Fruit fly (Drosophila melanogaster) whole organism, prepupa: ENCODE results near the gene NT1.
A peak's percentile ranks its signal among the peaks of the same experiment; 100 is the strongest.

Source experiments
- Blimp-1 ChIP-seq: fragments of 200-800 bp; sonication (Bioruptor generic); optimal IDR thresholded peaks from 3 replicates; lab custom pipeline; 2017; ENCODE audit warnings: missing biosample characterization, missing genetic modification characterization, mild to moderate bottlenecking, moderate library complexity, missing genetic modification reagents
- CG10669 ChIP-seq: fragments of 200-800 bp; sonication (Bioruptor generic); optimal IDR thresholded peaks from 3 replicates; lab custom pipeline; 2018; ENCODE audit warnings: missing biosample characterization, mild to moderate bottlenecking, missing genetic modification characterization, moderate library complexity
- CG11294 ChIP-seq: fragments of 200-800 bp; sonication (Bioruptor generic); IDR thresholded peaks from 2 replicates; pipeline ENCODE4 v1.3.6; 2022; ENCODE audit warnings: missing biosample characterization, missing genetic modification characterization
- CG1621 ChIP-seq: fragments of 200-800 bp; sonication (Bioruptor generic); optimal IDR thresholded peaks from 3 replicates; lab custom pipeline; 2018; ENCODE audit warnings: missing biosample characterization, mild to moderate bottlenecking, missing genetic modification characterization
- CG3032 ChIP-seq: fragments of 200-800 bp; optimal IDR thresholded peaks from 2 replicates; lab custom pipeline; 2019; ENCODE audit warnings: missing biosample characterization, mild to moderate bottlenecking, missing genetic modification characterization, moderate library complexity
- CG31627 ChIP-seq: fragments of 200-800 bp; sonication (Bioruptor generic); optimal IDR thresholded peaks from 3 replicates; lab custom pipeline; 2016; ENCODE audit warnings: missing biosample characterization, missing genetic modification characterization
- CG34406 ChIP-seq: fragments of 200-800 bp; sonication (Bioruptor generic); optimal IDR thresholded peaks from 3 replicates; lab custom pipeline; 2016; ENCODE audit warnings: missing biosample characterization, missing genetic modification characterization
- CG3919 ChIP-seq: fragments of 200-800 bp; sonication (Bioruptor generic); optimal IDR thresholded peaks from 3 replicates; lab custom pipeline; 2016; ENCODE audit warnings: missing biosample characterization, missing genetic modification characterization
- CG4318 ChIP-seq: fragments of 200-800 bp; sonication (Bioruptor generic); optimal IDR thresholded peaks from 3 replicates; lab custom pipeline; 2017; ENCODE audit warnings: missing biosample characterization, mild to moderate bottlenecking, missing genetic modification characterization
- CG6276 ChIP-seq: fragments of 200-800 bp; sonication (Bioruptor generic); optimal IDR thresholded peaks from 2 replicates; lab custom pipeline; 2017; ENCODE audit warnings: missing biosample characterization, mild to moderate bottlenecking, missing genetic modification characterization
- CG6792 ChIP-seq: fragments of 200-800 bp; sonication (Bioruptor generic); optimal IDR thresholded peaks from 3 replicates; lab custom pipeline; 2016; ENCODE audit warnings: missing biosample characterization, missing genetic modification characterization
- CG6808 ChIP-seq: fragments of 200-800 bp; sonication (Bioruptor generic); optimal IDR thresholded peaks from 3 replicates; lab custom pipeline; 2017; ENCODE audit warnings: missing biosample characterization, missing genetic modification characterization, mild to moderate bottlenecking, moderate library complexity, missing genetic modification reagents
- CG6854 ChIP-seq: fragments of 200-800 bp; sonication (Bioruptor generic); optimal IDR thresholded peaks from 2 replicates; lab custom pipeline; 2017; ENCODE audit warnings: missing biosample characterization, mild to moderate bottlenecking, missing genetic modification characterization
- CG7368 ChIP-seq: fragments of 200-800 bp; sonication (Bioruptor generic); optimal IDR thresholded peaks from 3 replicates; lab custom pipeline; 2016; ENCODE audit warnings: missing biosample characterization, missing genetic modification characterization
- CG8119 ChIP-seq: fragments of 200-800 bp; sonication (Bioruptor generic); IDR thresholded peaks from 3 replicates; pipeline ENCODE4 v1.3.6; 2022; ENCODE audit warnings: missing biosample characterization, missing genetic modification characterization
- CG8319 ChIP-seq: fragments of 200-800 bp; sonication (Bioruptor generic); optimal IDR thresholded peaks from 3 replicates; lab custom pipeline; 2016; ENCODE audit warnings: missing biosample characterization, missing genetic modification characterization
- CG9139 ChIP-seq: fragments of 200-800 bp; sonication (Bioruptor generic); optimal IDR thresholded peaks from 3 replicates; lab custom pipeline; 2017; ENCODE audit warnings: missing biosample characterization, mild to moderate bottlenecking, missing genetic modification characterization
- Eip75B ChIP-seq: fragments of 200-800 bp; sonication (Bioruptor generic); optimal IDR thresholded peaks from 3 replicates; lab custom pipeline; 2016; ENCODE audit warnings: missing biosample characterization, missing genetic modification characterization
- Eip78C ChIP-seq: fragments of 200-800 bp; sonication (Bioruptor generic); peaks from one replicate; lab custom pipeline; 2016; ENCODE audit warnings: missing biosample characterization, missing genetic modification characterization
- Ets21C ChIP-seq: fragments of 200-800 bp; sonication (Bioruptor generic); optimal IDR thresholded peaks from 3 replicates; lab custom pipeline; 2016; ENCODE audit warnings: missing biosample characterization, missing genetic modification characterization
- Hr38 ChIP-seq: sonication (Bioruptor generic); optimal IDR thresholded peaks from 2 replicates; lab custom pipeline; 2016; ENCODE audit warnings: missing biosample characterization, missing genetic modification characterization
- Smox ChIP-seq: fragments of 200-800 bp; sonication (Bioruptor generic); optimal IDR thresholded peaks from 3 replicates; lab custom pipeline; 2016; ENCODE audit warnings: missing biosample characterization, missing genetic modification characterization
- Sox102F ChIP-seq: fragments of 200-800 bp; sonication (Bioruptor generic); optimal IDR thresholded peaks from 2 replicates; lab custom pipeline; 2016; ENCODE audit warnings: missing biosample characterization, mild to moderate bottlenecking, missing genetic modification characterization
- Sox14 ChIP-seq: fragments of 200-800 bp; sonication (Bioruptor generic); optimal IDR thresholded peaks from 3 replicates; lab custom pipeline; 2016; ENCODE audit warnings: missing biosample characterization, missing genetic modification characterization
- achi ChIP-seq: fragments of 200-800 bp; sonication (Bioruptor generic); optimal IDR thresholded peaks from 3 replicates; lab custom pipeline; 2016; ENCODE audit warnings: missing biosample characterization, missing genetic modification characterization
- acj6 ChIP-seq: fragments of 200-800 bp; sonication (Bioruptor generic); optimal IDR thresholded peaks from 3 replicates; lab custom pipeline; 2016; ENCODE audit warnings: missing biosample characterization, missing genetic modification characterization
- cyc ChIP-seq: fragments of 200-800 bp; sonication (Bioruptor generic); optimal IDR thresholded peaks from 3 replicates; lab custom pipeline; 2016; ENCODE audit warnings: missing biosample characterization, missing genetic modification characterization
- dsx ChIP-seq: fragments of 200-800 bp; optimal IDR thresholded peaks from 3 replicates; lab custom pipeline; 2019; ENCODE audit warnings: missing biosample characterization, mild to moderate bottlenecking, missing genetic modification characterization, moderate library complexity; ENCODE audit not compliant: poor library complexity, severe bottlenecking
- eg ChIP-seq: fragments of 200-800 bp; sonication (Bioruptor generic); IDR thresholded peaks from 3 replicates; pipeline ENCODE4 v1.3.6; 2022; ENCODE audit warnings: missing biosample characterization, missing genetic modification characterization
- fd85E ChIP-seq: fragments of 200-800 bp; sonication (Bioruptor generic); optimal IDR thresholded peaks from 3 replicates; lab custom pipeline; 2016; ENCODE audit warnings: missing biosample characterization, missing genetic modification characterization
- fkh ChIP-seq: fragments of 200-800 bp; sonication (Bioruptor generic); optimal IDR thresholded peaks from 3 replicates; lab custom pipeline; 2017; ENCODE audit warnings: missing biosample characterization, mild to moderate bottlenecking, missing genetic modification characterization, moderate library complexity
- lz ChIP-seq: fragments of 200-800 bp; sonication (Bioruptor generic); optimal IDR thresholded peaks from 3 replicates; lab custom pipeline; 2016; ENCODE audit warnings: missing biosample characterization, missing genetic modification characterization
- pdm3 ChIP-seq: fragments of 200-800 bp; sonication (Bioruptor generic); optimal IDR thresholded peaks from 3 replicates; lab custom pipeline; 2016; ENCODE audit warnings: missing biosample characterization, missing genetic modification characterization
- svp ChIP-seq: fragments of 200-800 bp; sonication (Bioruptor generic); peaks from one replicate; lab custom pipeline; 2016; ENCODE audit warnings: missing biosample characterization, missing genetic modification characterization
- vri ChIP-seq: fragments of 200-800 bp; sonication (Bioruptor generic); optimal IDR thresholded peaks from 3 replicates; lab custom pipeline; 2016; ENCODE audit warnings: missing biosample characterization, mild to moderate bottlenecking, missing genetic modification characterization

Gene NT1

DNA sequence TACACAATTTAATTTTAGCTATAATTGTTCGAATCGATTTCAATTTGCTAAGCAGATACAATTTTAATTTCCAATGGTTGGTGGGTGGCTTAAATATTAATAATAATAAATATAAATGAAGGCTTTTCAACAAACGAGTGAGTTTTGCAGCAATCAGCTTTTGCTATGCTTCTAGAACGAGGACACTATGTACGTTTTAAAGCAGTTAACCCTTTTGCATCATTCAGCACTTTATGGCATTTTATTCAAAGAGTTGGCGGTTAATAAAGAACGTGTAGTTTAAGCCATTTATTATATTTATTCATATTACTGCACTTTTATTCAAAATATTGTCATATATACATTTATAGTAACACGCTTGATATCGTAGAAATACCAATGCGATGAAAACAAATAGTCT, 46.0 kb upstream of the NT1 start:
- TF ChIP-seq CG34406 (no peak), svp (GFP tag; lab: Kevin White, UChicago) (peak; percentile 44), fd85E (GFP tag; lab: Kevin White, UChicago) (no peak), dsx (GFP tag; lab: Kevin White, UChicago) (no peak), achi (no peak), CG6276 (GFP tag; lab: Kevin White, UChicago) (no peak), eg (GFP tag; lab: Robert Waterston, UW) (no peak)

DNA sequence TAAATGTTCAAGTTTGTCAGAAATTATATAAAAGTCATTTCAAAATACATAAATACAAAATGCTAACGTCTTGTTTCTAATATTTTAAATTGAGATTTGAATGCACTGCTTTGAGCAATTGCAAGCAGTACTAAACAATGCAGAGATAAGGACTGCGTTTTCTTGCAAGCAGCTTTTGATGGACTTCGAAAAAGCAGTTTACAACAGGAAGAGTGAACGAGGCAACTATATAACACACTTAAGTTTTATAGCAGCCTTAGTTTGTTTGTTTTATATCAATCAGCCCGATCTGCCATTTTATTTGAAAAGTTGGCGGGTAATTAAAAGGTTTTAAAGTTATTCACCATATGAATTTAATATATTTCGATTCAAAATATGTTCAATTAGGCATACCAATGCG, 45.2 kb upstream of the NT1 start:
- TF ChIP-seq CG6808 (GFP tag; lab: Kevin White, UChicago) (no peak), CG11294 (GFP tag; lab: Robert Waterston, UW) (no peak), CG10669 (no peak), CG8319 (GFP tag; lab: Kevin White, UChicago) (no peak), Ets21C (GFP tag; lab: Kevin White, UChicago) (no peak), CG3032 (tag; lab: Kevin White, UChicago) (peak; percentile 11), Sox14 (GFP tag; lab: Kevin White, UChicago) (peak; percentile 25), dsx (GFP tag; lab: Kevin White, UChicago) (no peak), vri (GFP tag; lab: Kevin White, UChicago) (no peak), Sox102F (GFP tag; lab: Kevin White, UChicago) (no peak), acj6 (GFP tag; lab: Kevin White, UChicago) (no peak)
- TF ChIP-seq, all 60 proteins: peak for 2

DNA sequence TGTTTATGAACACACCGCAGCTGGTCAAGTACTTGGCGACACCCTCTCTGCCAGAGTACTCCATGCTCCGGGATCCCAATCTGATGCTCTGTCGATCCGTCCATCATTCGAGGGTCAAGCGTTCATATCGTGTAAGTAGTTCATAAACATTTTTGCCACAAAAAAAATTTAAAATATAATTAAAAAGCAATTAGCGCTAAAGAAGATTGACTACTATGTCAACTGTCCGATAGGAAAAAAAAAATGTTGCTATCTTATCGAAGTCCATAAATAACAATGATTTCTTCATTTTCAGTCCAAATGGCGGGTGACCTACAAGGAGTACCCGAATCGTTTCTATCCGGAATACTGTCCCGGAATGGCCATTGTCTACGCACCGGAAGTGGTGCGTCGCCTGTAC, 43.6 kb upstream of the NT1 start:
- TF ChIP-seq CG8319 (GFP tag; lab: Kevin White, UChicago) = no peak
- no peak for TF ChIP-seq CG6792 (GFP tag; lab: Kevin White, UChicago)
- no peak for TF ChIP-seq CG4318 (GFP tag; lab: Kevin White, UChicago)
- no peak for TF ChIP-seq eg (GFP tag; lab: Robert Waterston, UW)
- no peak for TF ChIP-seq CG9139
- no peak for TF ChIP-seq Smox (GFP tag; lab: Kevin White, UChicago)
- TF ChIP-seq Blimp-1 (GFP tag; lab: Kevin White, UChicago) = no peak
- TF ChIP-seq, all 60 proteins: peak for 0

DNA sequence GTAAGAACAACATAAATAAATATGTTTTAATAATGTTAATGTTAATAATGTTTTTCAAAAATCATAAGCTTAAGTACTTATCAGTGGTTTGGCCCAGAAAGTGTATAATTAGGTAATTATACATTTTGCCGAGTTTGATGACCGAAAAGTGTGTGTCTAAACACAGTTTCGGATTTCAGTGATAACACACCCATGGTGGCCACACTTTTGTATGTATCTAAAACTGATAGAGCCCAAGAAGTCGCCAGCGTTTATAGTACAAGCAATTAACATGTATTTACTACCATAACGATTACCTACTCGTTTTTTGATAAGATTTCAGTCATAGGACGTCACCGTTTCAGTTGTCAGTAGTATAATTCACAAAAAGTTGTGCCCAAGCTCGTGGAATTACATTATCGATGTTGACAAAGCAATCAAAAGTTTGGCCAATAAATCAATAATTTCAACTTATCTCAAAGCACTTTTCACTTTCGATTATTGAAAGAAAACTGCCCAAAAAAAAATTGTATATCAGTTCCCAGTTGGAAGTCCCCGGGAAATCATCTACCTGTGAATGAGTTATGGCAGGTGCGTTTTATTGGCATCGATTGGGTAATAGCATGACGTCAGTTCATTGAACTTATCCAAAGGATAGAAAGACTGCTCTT, 42.0 kb upstream of the NT1 start:
- TF ChIP-seq CG1621 (tag; lab: Kevin White, UChicago) (no peak), cyc (GFP tag; lab: Kevin White, UChicago) (no peak), fkh (GFP tag; lab: Kevin White, UChicago) (peak; percentile 38), vri (GFP tag; lab: Kevin White, UChicago) (peak; percentile 63)

DNA sequence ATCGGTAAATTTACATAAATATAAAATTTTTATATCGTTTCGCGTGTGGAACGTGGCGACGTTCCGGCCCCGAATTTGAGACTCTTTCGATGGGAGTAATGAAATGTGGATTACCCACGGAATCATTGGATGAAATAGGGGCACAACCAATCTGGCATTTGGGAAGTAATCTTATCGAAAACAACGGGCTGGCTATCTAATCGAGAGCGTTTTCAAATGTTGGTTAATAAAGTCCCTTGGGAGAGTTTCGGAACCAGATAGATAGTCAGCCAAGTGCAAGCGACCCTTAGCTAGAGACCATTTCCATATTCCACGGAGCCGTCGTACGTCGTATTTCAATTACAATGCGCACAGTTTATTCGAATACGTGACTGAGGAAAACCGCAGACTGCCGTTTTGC, 41.1 kb upstream of the NT1 start:
- TF ChIP-seq Sox14 (GFP tag; lab: Kevin White, UChicago) = no peak
- TF ChIP-seq vri (GFP tag; lab: Kevin White, UChicago) = peak; percentile 2
- no peak for TF ChIP-seq CG11294 (GFP tag; lab: Robert Waterston, UW)
- no peak for TF ChIP-seq pdm3 (GFP tag; lab: Kevin White, UChicago)
- TF ChIP-seq CG31627 (GFP tag; lab: Kevin White, UChicago) = no peak
- TF ChIP-seq Ets21C (GFP tag; lab: Kevin White, UChicago) = no peak
- TF ChIP-seq CG8119 (GFP tag; lab: Robert Waterston, UW) = no peak
- no peak for TF ChIP-seq Eip75B
- TF ChIP-seq CG3919 (GFP tag; lab: Kevin White, UChicago) = no peak
- TF ChIP-seq CG4318 (GFP tag; lab: Kevin White, UChicago) = no peak
- no peak for TF ChIP-seq Hr38 (GFP tag; lab: Kevin White, UChicago)
- TF ChIP-seq CG7368 (GFP tag; lab: Kevin White, UChicago) = no peak
- no peak for TF ChIP-seq CG6854
- TF ChIP-seq lz (GFP tag; lab: Kevin White, UChicago) = no peak
- no peak for TF ChIP-seq CG1621 (tag; lab: Kevin White, UChicago)
- peak; percentile 40 for TF ChIP-seq Eip78C (GFP tag; lab: Kevin White, UChicago)
- TF ChIP-seq achi = no peak
